Fruit fly (Drosophila melanogaster) whole organism, wandering third instar larva: ENCODE measurements around the gene CG32847.

Experiments used
- Abd-B ChIP-seq: fragments of >200 bp; optimal IDR thresholded peaks from 2 replicates; lab custom pipeline; 2017; ENCODE audit warnings: missing biosample characterization, missing genetic modification characterization
- CG32264 ChIP-seq: fragments of 200-800 bp; sonication (Bioruptor generic); optimal IDR thresholded peaks from 2 replicates; lab custom pipeline; 2016; ENCODE audit warnings: missing biosample characterization, missing genetic modification characterization
- CrebA ChIP-seq: fragments of 200-800 bp; sonication (Bioruptor generic); optimal IDR thresholded peaks from 2 replicates; lab custom pipeline; 2016; ENCODE audit warnings: missing biosample characterization, mild to moderate bottlenecking, missing genetic modification characterization, borderline replicate concordance
- Dfd ChIP-seq: fragments of >200 bp; optimal IDR thresholded peaks from 2 replicates; lab custom pipeline; 2017; ENCODE audit warnings: missing biosample characterization, missing genetic modification characterization
- Dif ChIP-seq: fragments of 200-275, 200-300 bp; sonication (Bioruptor generic); optimal IDR thresholded peaks from 2 replicates; lab custom pipeline; 2018; ENCODE audit warnings: missing biosample characterization, missing genetic modification characterization; ENCODE audit not compliant: partially characterized antibody
- GATAd ChIP-seq: sonication (Bioruptor generic); optimal IDR thresholded peaks from 2 replicates; lab custom pipeline; 2016; ENCODE audit warnings: missing biosample characterization, missing genetic modification characterization
- HLH106 ChIP-seq: fragments of 200-800 bp; optimal IDR thresholded peaks from 3 replicates; lab custom pipeline; 2019; ENCODE audit warnings: missing biosample characterization, mild to moderate bottlenecking, missing genetic modification characterization, moderate library complexity
- Hnf4 ChIP-seq: fragments of 200-800 bp; sonication (Bioruptor generic); optimal IDR thresholded peaks from 2 replicates; lab custom pipeline; 2016; ENCODE audit warnings: missing biosample characterization, mild to moderate bottlenecking, missing genetic modification characterization
- Hr83 ChIP-seq: fragments of 200-300 bp; sonication (Bioruptor generic); optimal IDR thresholded peaks from 2 replicates; lab custom pipeline; 2016; ENCODE audit warnings: missing biosample characterization, mild to moderate bottlenecking, missing genetic modification characterization, moderate library complexity; ENCODE audit not compliant: poor library complexity, severe bottlenecking
- Jra ChIP-seq: sonication (Bioruptor generic); optimal IDR thresholded peaks from 2 replicates; lab custom pipeline; 2016; ENCODE audit warnings: missing biosample characterization, missing genetic modification characterization
- Myc ChIP-seq: fragments of >200 bp; optimal IDR thresholded peaks from 2 replicates; lab custom pipeline; 2017
- N ChIP-seq: fragments of >200 bp; optimal IDR thresholded peaks from 2 replicates; lab custom pipeline; 2018; ENCODE audit warnings: missing biosample characterization, missing external identifiers, missing genetic modification characterization
- Rel ChIP-seq, 2 experiments: fragments of 200-800 bp; sonication (Bioruptor generic) in 1 of 2; optimal IDR thresholded peaks; 2 replicates in 1 of 2; 3 replicates in 1 of 2; lab custom pipeline; 2016 to 2019; ENCODE audit warnings: mild to moderate bottlenecking in 2 of 2, missing biosample characterization in 2 of 2, missing genetic modification characterization in 2 of 2, moderate library complexity in 1 of 2
- Sp1 ChIP-seq: fragments of 200-800 bp; sonication (Bioruptor generic); optimal IDR thresholded peaks from 3 replicates; lab custom pipeline; 2019; ENCODE audit warnings: missing biosample characterization, mild to moderate bottlenecking, missing genetic modification characterization, moderate library complexity
- br ChIP-seq: fragments of 200-800 bp; sonication (Bioruptor generic); optimal IDR thresholded peaks from 2 replicates; lab custom pipeline; 2016; ENCODE audit warnings: missing biosample characterization, missing genetic modification characterization
- brk ChIP-seq: fragments of 200-800 bp; sonication (Bioruptor generic); optimal IDR thresholded peaks from 2 replicates; lab custom pipeline; 2016; ENCODE audit warnings: missing biosample characterization, mild to moderate bottlenecking, missing genetic modification characterization
- dl ChIP-seq, 2 experiments: fragments of 175-275, 200-275 bp in 1 of 2; fragments of 200-275 bp in 1 of 2; sonication (Bioruptor generic); optimal IDR thresholded peaks; lab custom pipeline; 2018; ENCODE audit warnings: mild to moderate bottlenecking in 2 of 2, missing biosample characterization in 2 of 2, missing genetic modification characterization in 2 of 2, moderate library complexity in 2 of 2; ENCODE audit not compliant: partially characterized antibody in 2 of 2, insufficient read depth in 1 of 2
- dsf ChIP-seq: sonication (Bioruptor generic); optimal IDR thresholded peaks from 2 replicates; lab custom pipeline; 2016; ENCODE audit warnings: missing biosample characterization, missing genetic modification characterization, borderline replicate concordance
- ey ChIP-seq: fragments of 200-800 bp; sonication (Bioruptor generic); optimal IDR thresholded peaks from 2 replicates; lab custom pipeline; 2016; ENCODE audit warnings: missing biosample characterization, missing genetic modification characterization
- foxo ChIP-seq, 2 experiments: fragments of 200-800 bp; sonication (Bioruptor generic); optimal IDR thresholded peaks; 2 replicates in 1 of 2; 3 replicates in 1 of 2; lab custom pipeline; 2016 to 2017; ENCODE audit warnings: missing biosample characterization in 2 of 2, missing genetic modification characterization in 2 of 2
- fru ChIP-seq: fragments of 200-800 bp; sonication (Bioruptor generic); optimal IDR thresholded peaks from 3 replicates; lab custom pipeline; 2016; ENCODE audit warnings: missing biosample characterization, mild to moderate bottlenecking, missing genetic modification characterization
- h ChIP-seq: fragments of 200-800 bp; sonication (Bioruptor generic); optimal IDR thresholded peaks from 3 replicates; lab custom pipeline; 2016; ENCODE audit warnings: missing biosample characterization, mild to moderate bottlenecking, missing genetic modification characterization
- jim ChIP-seq: fragments of 175-275, 200-325 bp; sonication (Bioruptor generic); optimal IDR thresholded peaks from 2 replicates; lab custom pipeline; 2016; ENCODE audit warnings: missing biosample characterization, mild to moderate bottlenecking, missing genetic modification characterization
- lola ChIP-seq: fragments of >200 bp; optimal IDR thresholded peaks from 2 replicates; lab custom pipeline; 2017; ENCODE audit warnings: missing biosample characterization, missing genetic modification characterization
- pan ChIP-seq: fragments of >200 bp; optimal IDR thresholded peaks from 2 replicates; lab custom pipeline; 2017
- psq ChIP-seq: fragments of 200-800 bp; sonication (Bioruptor generic); optimal IDR thresholded peaks from 3 replicates; lab custom pipeline; 2017; ENCODE audit warnings: missing biosample characterization, mild to moderate bottlenecking, missing genetic modification characterization, moderate library complexity
- rgr ChIP-seq: fragments of 200-800 bp; sonication (Bioruptor generic); optimal IDR thresholded peaks from 3 replicates; lab custom pipeline; 2016; ENCODE audit warnings: missing biosample characterization, mild to moderate bottlenecking, missing genetic modification characterization
- sage ChIP-seq: fragments of 200-800 bp; sonication (Bioruptor generic); optimal IDR thresholded peaks from 2 replicates; lab custom pipeline; 2016; ENCODE audit warnings: missing biosample characterization, mild to moderate bottlenecking, missing genetic modification characterization
- tai ChIP-seq: sonication (Bioruptor generic); optimal IDR thresholded peaks from 2 replicates; lab custom pipeline; 2016; ENCODE audit warnings: missing biosample characterization, missing genetic modification characterization
- usp ChIP-seq: fragments of >200 bp; optimal IDR thresholded peaks from 2 replicates; lab custom pipeline; 2017; ENCODE audit warnings: missing biosample characterization, missing genetic modification characterization
- woc ChIP-seq: sonication (Bioruptor generic); optimal IDR thresholded peaks from 2 replicates; lab custom pipeline; 2016; ENCODE audit warnings: missing biosample characterization, mild to moderate bottlenecking, missing genetic modification characterization

The CG32847 gene

dm6 chr3L:15140268-15140957, 19.0 kb downstream of the CG32847 start:
- no peak for TF ChIP-seq brk (GFP tag; lab: Kevin White, UChicago)
- TF ChIP-seq Hr83 (GFP tag; lab: Kevin White, UChicago): peak; percentile 29
- TF ChIP-seq Rel (GFP tag; optimal IDR thresholded peaks at IDR 0.05; lab: Kevin White, UChicago): no peak
- TF ChIP-seq Rel (tag; optimal IDR thresholded peaks at IDR 0.05; lab: Kevin White, UChicago): peak; percentile 28
- TF ChIP-seq, all 38 proteins: peak for 2

- TF ChIP-seq sage (GFP tag; lab: Kevin White, UChicago) (no peak), br (GFP tag; lab: Kevin White, UChicago) (peak; percentile 3), brk (GFP tag; lab: Kevin White, UChicago) (no peak), Rel (GFP tag; optimal IDR thresholded peaks at IDR 0.05; lab: Kevin White, UChicago) (no peak), Rel (tag; optimal IDR thresholded peaks at IDR 0.05; lab: Kevin White, UChicago) (peak; percentile 20), Jra (peak; percentile 32), rgr (peak; percentile 43), Sp1 (GFP tag; lab: Kevin White, UChicago) (peak; percentile 15), pan (lab: Kevin White, UChicago) (no peak), Dif (GFP tag; lab: Kevin White, UChicago) (peak; percentile 37), dl (GFP tag; optimal IDR thresholded peaks at IDR 0.05; lab: Kevin White, UChicago; ENCODE audit: insufficient read depth in 1 of 2, partially characterized antibody in 2 of 2) (peak; percentile 6 to 43), Myc (peak; percentile 75), fru (peak; percentile 16), foxo (GFP tag; optimal IDR thresholded peaks at IDR 0.05; lab: Kevin White, UChicago) (peak in 1 of 2 experiments; percentile 28), GATAd (GFP tag; lab: Kevin White, UChicago) (no peak), Abd-B (GFP tag; lab: Kevin White, UChicago) (no peak), woc (GFP tag; lab: Kevin White, UChicago) (peak; percentile 5), HLH106 (tag; lab: Kevin White, UChicago) (peak; percentile 31), h (GFP tag; lab: Kevin White, UChicago) (peak; percentile 30)
These were observed 20.0 kb downstream of the CG32847 start for dm6 chr3L:15141118-15142003.

dm6 chr3L:15142004-15142890, 20.9 kb downstream of the CG32847 start, which contains the start of gene Pdi:
Gene Pdi (minus strand): TSS chr3L:15142840.
- TF ChIP-seq ey (GFP tag; lab: Kevin White, UChicago) (peak; percentile 10), psq (GFP tag; lab: Kevin White, UChicago) (no peak), GATAd (GFP tag; lab: Kevin White, UChicago) (no peak), Dfd (no peak), h (GFP tag; lab: Kevin White, UChicago) (peak; percentile 47), pan (lab: Kevin White, UChicago) (no peak), fru (peak; percentile 21), dsf (GFP tag; lab: Kevin White, UChicago) (no peak), Sp1 (GFP tag; lab: Kevin White, UChicago) (peak; percentile 20), Rel (GFP tag; optimal IDR thresholded peaks at IDR 0.05; lab: Kevin White, UChicago) (no peak), Rel (tag; optimal IDR thresholded peaks at IDR 0.05; lab: Kevin White, UChicago) (peak; percentile 69), br (GFP tag; lab: Kevin White, UChicago) (peak; percentile 45), Jra (peak; percentile 9), Hr83 (GFP tag; lab: Kevin White, UChicago) (peak; percentile 84), HLH106 (tag; lab: Kevin White, UChicago) (peak; percentile 26), Hnf4 (GFP tag; lab: Kevin White, UChicago) (peak; percentile 68), tai (GFP tag; lab: Kevin White, UChicago) (no peak), usp (GFP tag; lab: Kevin White, UChicago) (no peak), dl (GFP tag; optimal IDR thresholded peaks at IDR 0.05; lab: Kevin White, UChicago; ENCODE audit: insufficient read depth in 1 of 2, partially characterized antibody in 2 of 2) (peak in 1 of 2 experiments; percentile 32), CrebA (GFP tag; lab: Kevin White, UChicago) (peak; percentile 98), foxo (GFP tag; optimal IDR thresholded peaks at IDR 0.05; lab: Kevin White, UChicago) (peak in 1 of 2 experiments; percentile 36), Dif (GFP tag; lab: Kevin White, UChicago) (peak; percentile 57), woc (GFP tag; lab: Kevin White, UChicago) (peak; percentile 12), N (GFP tag; lab: Kevin White, UChicago) (no peak), Abd-B (GFP tag; lab: Kevin White, UChicago) (no peak), CG32264 (GFP tag; lab: Kevin White, UChicago) (no peak), rgr (peak; percentile 43), lola (GFP tag; lab: Kevin White, UChicago) (no peak), sage (GFP tag; lab: Kevin White, UChicago) (no peak), jim (peak; percentile 50)
